Worm (Caenorhabditis elegans) whole organism, mixed stage, embryonic: ENCODE results near the gene secs-1.

Experiments
- M03D4.4 ChIP-seq: sonication (generic microtip); optimal IDR thresholded peaks from 2 replicates; lab custom pipeline; 2017; ENCODE audit warnings: mild to moderate bottlenecking, missing genetic modification characterization, missing compliant biosample characterization
- bed-3 ChIP-seq: fragments of 200-800 bp; sonication (Bioruptor generic); optimal IDR thresholded peaks from 3 replicates; lab custom pipeline; 2018; ENCODE audit warnings: mild to moderate bottlenecking, missing genetic modification characterization, moderate library complexity, missing compliant biosample characterization
- ceh-43 ChIP-seq: fragments of 200-800 bp; sonication (Bioruptor generic); optimal IDR thresholded peaks from 2 replicates; lab custom pipeline; 2018; ENCODE audit warnings: mild to moderate bottlenecking, missing genetic modification characterization, moderate library complexity, missing compliant biosample characterization
- ceh-83 ChIP-seq: fragments of 200-800 bp; sonication (Bioruptor generic); optimal IDR thresholded peaks from 2 replicates; lab custom pipeline; 2018; ENCODE audit warnings: mild to moderate bottlenecking, missing genetic modification characterization, missing compliant biosample characterization
- ces-1 ChIP-seq: fragments of 150-350 bp; optimal IDR thresholded peaks from 2 replicates; lab custom pipeline; 2014; ENCODE audit warnings: missing biosample characterization, missing genetic modification reagents, missing genetic modification characterization
- cnd-1 ChIP-seq: fragments of 200-800 bp; sonication (Bioruptor generic); optimal IDR thresholded peaks from 2 replicates; lab custom pipeline; 2018; ENCODE audit warnings: mild to moderate bottlenecking, missing genetic modification characterization, missing compliant biosample characterization
- drap-1 ChIP-seq: fragments of 200-800 bp; sonication (Bioruptor generic); optimal IDR thresholded peaks from 3 replicates; lab custom pipeline; 2018; ENCODE audit warnings: mild to moderate bottlenecking, missing genetic modification characterization, missing compliant biosample characterization
- elt-1 ChIP-seq: sonication (generic microtip); optimal IDR thresholded peaks from 2 replicates; lab custom pipeline; 2017; ENCODE audit warnings: missing genetic modification characterization, mild to moderate bottlenecking, missing compliant biosample characterization, antibody characterized with exemption, moderate library complexity, borderline replicate concordance; ENCODE audit not compliant: insufficient read depth
- elt-3 ChIP-seq: fragments of 150-350 bp; optimal IDR thresholded peaks from 2 replicates; lab custom pipeline; 2014; ENCODE audit warnings: missing biosample characterization, missing genetic modification characterization
- flh-1 ChIP-seq: fragments of 200-800 bp; sonication (Bioruptor generic); optimal IDR thresholded peaks from 2 replicates; lab custom pipeline; 2018; ENCODE audit warnings: mild to moderate bottlenecking, missing genetic modification characterization, moderate library complexity, missing compliant biosample characterization
- ham-2 ChIP-seq: fragments of 200-800 bp; sonication (Bioruptor generic); optimal IDR thresholded peaks from 2 replicates; lab custom pipeline; 2018; ENCODE audit warnings: mild to moderate bottlenecking, missing genetic modification characterization, missing compliant biosample characterization
- hlh-1 ChIP-seq: fragments of 150-350 bp; optimal IDR thresholded peaks from 2 replicates; lab custom pipeline; 2014; ENCODE audit warnings: missing biosample characterization, missing genetic modification reagents, missing genetic modification characterization
- lin-13 ChIP-seq: fragments of 150-350 bp; optimal IDR thresholded peaks from 2 replicates; lab custom pipeline; 2014; ENCODE audit warnings: missing biosample characterization, missing genetic modification characterization
- lin-32 ChIP-seq: fragments of 200-800 bp; sonication (Bioruptor generic); optimal IDR thresholded peaks from 2 replicates; lab custom pipeline; 2018; ENCODE audit warnings: mild to moderate bottlenecking, missing genetic modification characterization, missing compliant biosample characterization
- lsy-2 ChIP-seq: fragments of 150-350 bp; optimal IDR thresholded peaks from 2 replicates; lab custom pipeline; 2014; ENCODE audit warnings: missing biosample characterization, missing genetic modification characterization
- mab-5 ChIP-seq: fragments of 150-350 bp; optimal IDR thresholded peaks from 2 replicates; lab custom pipeline; 2014; ENCODE audit warnings: missing biosample characterization, missing genetic modification characterization
- mep-1 ChIP-seq: fragments of 150-350 bp; optimal IDR thresholded peaks from 2 replicates; lab custom pipeline; 2017; ENCODE audit warnings: missing biosample characterization, missing genetic modification reagents, missing genetic modification characterization, inconsistent platforms
- mls-2 ChIP-seq: sonication (generic microtip); optimal IDR thresholded peaks from 2 replicates; lab custom pipeline; 2016; ENCODE audit warnings: mild to moderate bottlenecking, missing genetic modification characterization, moderate library complexity, missing compliant biosample characterization
- nhr-2 ChIP-seq: fragments of 150-350 bp; optimal IDR thresholded peaks from 2 replicates; lab custom pipeline; 2014; ENCODE audit warnings: missing biosample characterization, missing genetic modification characterization
- nhr-237 ChIP-seq: fragments of 150-350 bp; optimal IDR thresholded peaks from 2 replicates; lab custom pipeline; 2014; ENCODE audit warnings: missing biosample characterization, missing genetic modification characterization
- nhr-28 ChIP-seq: fragments of 150-350 bp; optimal IDR thresholded peaks from 2 replicates; lab custom pipeline; 2014; ENCODE audit warnings: missing biosample characterization, missing genetic modification characterization
- nhr-76 ChIP-seq: sonication (generic microtip); optimal IDR thresholded peaks from 2 replicates; lab custom pipeline; 2017; ENCODE audit warnings: missing biosample characterization, missing genetic modification characterization
- sem-2 ChIP-seq: fragments of 200-800 bp; sonication (Bioruptor generic); optimal IDR thresholded peaks from 2 replicates; lab custom pipeline; 2018; ENCODE audit warnings: mild to moderate bottlenecking, missing genetic modification characterization, missing compliant biosample characterization
- snpc-4 ChIP-seq: fragments of 150-350 bp; optimal IDR thresholded peaks from 2 replicates; lab custom pipeline; 2014; ENCODE audit warnings: missing biosample characterization, missing genetic modification characterization
- sptf-1 ChIP-seq: sonication (generic microtip); optimal IDR thresholded peaks from 2 replicates; lab custom pipeline; 2017; ENCODE audit warnings: mild to moderate bottlenecking, missing genetic modification characterization, moderate library complexity, missing compliant biosample characterization
- tbx-8 ChIP-seq: fragments of 200-800 bp; sonication (Bioruptor generic); optimal IDR thresholded peaks from 2 replicates; lab custom pipeline; 2018; ENCODE audit warnings: mild to moderate bottlenecking, missing genetic modification characterization, moderate library complexity, missing compliant biosample characterization
- unc-120 ChIP-seq: sonication (generic microtip); optimal IDR thresholded peaks from 2 replicates; lab custom pipeline; 2017; ENCODE audit warnings: missing genetic modification characterization, missing compliant biosample characterization; ENCODE audit not compliant: poor library complexity, severe bottlenecking
- unc-39 ChIP-seq: fragments of 150-350 bp; optimal IDR thresholded peaks from 2 replicates; lab custom pipeline; 2014; ENCODE audit warnings: missing biosample characterization, missing genetic modification characterization
- unc-62 ChIP-seq: fragments of 150-350 bp; optimal IDR thresholded peaks from 2 replicates; lab custom pipeline; 2014; ENCODE audit warnings: missing biosample characterization, missing genetic modification reagents, missing genetic modification characterization
- zip-8 ChIP-seq: fragments of 150-350 bp; optimal IDR thresholded peaks from 2 replicates; lab custom pipeline; 2014; ENCODE audit warnings: missing biosample characterization, missing genetic modification characterization
- ztf-11 ChIP-seq: fragments of 150-350 bp; optimal IDR thresholded peaks from 2 replicates; lab custom pipeline; 2014; ENCODE audit warnings: missing biosample characterization, missing genetic modification characterization

The secs-1 gene

DNA sequence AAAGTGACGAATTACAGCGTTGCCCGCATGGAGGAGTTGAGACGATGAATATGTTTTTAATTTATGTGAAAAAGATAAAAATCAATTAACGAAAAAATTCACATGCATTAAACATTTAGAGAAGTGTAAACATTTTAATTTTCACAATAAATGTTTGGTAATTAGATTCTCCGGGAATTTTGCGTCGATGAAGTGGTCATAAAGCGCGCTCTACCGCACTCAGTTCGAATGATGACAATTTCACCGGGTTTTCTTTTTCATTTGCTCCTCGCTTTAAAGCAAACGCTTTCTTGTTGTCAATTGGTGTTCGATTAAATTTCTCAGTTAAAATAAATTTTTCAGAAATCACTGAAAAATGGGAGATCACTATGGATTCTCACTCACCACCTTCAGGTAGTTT lies 34.2 kb downstream of the secs-1 start, which contains the start of the genes D1054.1 and pas-2:
TSS of gene D1054.1 (minus strand) at position 192 of the 400 bp plus-strand sequence.
TSS of gene pas-2 (plus strand) at position 343 of the 400 bp plus-strand sequence.
- TF ChIP-seq mep-1 (tag; lab: Kevin White, UChicago) (peak; percentile 15), ces-1 (GFP tag; lab: Kevin White, UChicago) (peak; percentile 85), sptf-1 (tag; lab: Kevin White, UChicago) (no peak), lsy-2 (tag; lab: Kevin White, UChicago) (no peak), lin-32 (GFP tag; lab: Kevin White, UChicago) (no peak), nhr-2 (tag; lab: Kevin White, UChicago) (no peak), bed-3 (no peak)

DNA sequence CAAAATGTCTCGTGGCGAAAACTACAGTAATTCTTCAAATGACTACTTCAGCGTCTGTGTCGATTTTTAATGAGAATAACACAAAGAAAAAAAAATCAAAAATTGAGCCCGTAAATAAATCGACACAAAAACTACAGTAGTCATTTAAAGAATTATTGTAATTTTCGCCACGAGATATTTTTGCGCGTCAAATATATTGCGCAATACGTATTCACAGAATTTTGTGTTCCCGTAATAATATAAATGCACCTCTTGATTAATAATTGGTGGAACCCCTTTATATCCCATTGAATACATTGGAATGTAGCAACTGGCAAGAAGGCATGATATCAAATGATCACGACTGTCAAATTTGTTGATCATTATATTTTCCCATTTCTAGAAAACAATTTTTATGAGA lies 35.4 kb downstream of the secs-1 start:
- TF ChIP-seq ceh-43 (GFP tag; lab: Kevin White, UChicago) (no peak), zip-8 (tag; lab: Kevin White, UChicago) (peak; percentile 94), elt-3 (tag; lab: Kevin White, UChicago) (no peak)

DNA sequence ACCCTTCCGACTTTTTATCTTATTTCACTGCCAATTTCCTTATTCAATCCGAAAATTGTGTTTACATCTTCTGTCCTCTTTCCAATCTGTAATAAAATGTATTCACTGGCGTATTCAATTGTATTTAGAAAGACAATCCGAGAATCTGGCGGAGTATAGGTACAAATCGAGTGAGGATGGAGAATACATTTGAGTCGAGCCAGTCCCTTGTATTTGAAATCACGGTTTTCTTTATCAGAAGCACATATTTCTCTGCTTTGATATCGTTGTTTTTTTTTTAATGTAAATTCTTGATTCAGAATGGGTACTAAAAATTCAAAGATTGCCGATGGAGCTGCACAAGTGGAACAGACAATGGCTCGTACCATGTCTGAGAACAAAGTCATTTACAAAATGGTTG lies 40.2 kb downstream of the secs-1 start, which contains the start of gene ocr-1:
TSS of gene ocr-1 (plus strand) at position 301 of the 400 bp plus-strand sequence.
- no peak for TF ChIP-seq hlh-1 (tag; lab: Kevin White, UChicago)
- TF ChIP-seq ceh-83 (GFP tag; lab: Kevin White, UChicago), result no peak
- no peak for TF ChIP-seq unc-62 (GFP tag; lab: Kevin White, UChicago)
- no peak for TF ChIP-seq nhr-237 (tag; lab: Kevin White, UChicago)
- no peak for TF ChIP-seq lin-13 (tag; lab: Kevin White, UChicago)
- TF ChIP-seq lin-32 (GFP tag; lab: Kevin White, UChicago), result no peak
- no peak for TF ChIP-seq mls-2 (tag; lab: Kevin White, UChicago)
- no peak for TF ChIP-seq ceh-43 (GFP tag; lab: Kevin White, UChicago)
- TF ChIP-seq snpc-4 (tag; lab: Kevin White, UChicago), result no peak
- TF ChIP-seq cnd-1 (tag; lab: Kevin White, UChicago), result no peak
- no peak for TF ChIP-seq ztf-11 (tag; lab: Kevin White, UChicago)
- TF ChIP-seq elt-1, result no peak
- no peak for TF ChIP-seq bed-3
- TF ChIP-seq nhr-28, result no peak
- TF ChIP-seq M03D4.4 (tag; lab: Kevin White, UChicago), result no peak
- no peak for TF ChIP-seq unc-39 (tag; lab: Kevin White, UChicago)

DNA sequence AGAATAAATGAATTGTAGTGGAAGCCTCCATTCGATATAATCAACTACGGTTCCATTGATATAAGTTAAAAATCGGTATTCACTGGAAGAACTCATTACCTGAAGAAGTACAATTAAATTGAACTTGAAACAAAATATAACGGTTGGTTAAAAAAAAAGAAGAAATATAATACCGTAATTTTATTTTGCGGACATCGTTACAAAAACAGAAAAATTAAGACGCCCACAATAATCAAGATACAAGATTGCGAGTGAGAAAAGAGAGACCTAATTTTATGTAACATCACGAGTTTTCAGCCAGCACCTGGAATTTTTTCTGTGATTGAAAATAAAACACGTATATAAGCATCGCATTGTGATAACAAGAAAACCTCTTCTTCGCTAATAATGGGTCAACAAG lies 41.6 kb downstream of the secs-1 start, which contains the start of gene sre-6:
TSS of gene sre-6 (minus strand) at position 101 of the 400 bp plus-strand sequence.
- TF ChIP-seq drap-1 (GFP tag; lab: Kevin White, UChicago) (no peak), lin-32 (GFP tag; lab: Kevin White, UChicago) (no peak), unc-39 (tag; lab: Kevin White, UChicago) (no peak), zip-8 (tag; lab: Kevin White, UChicago) (no peak), cnd-1 (tag; lab: Kevin White, UChicago) (no peak), flh-1 (GFP tag; lab: Kevin White, UChicago) (no peak), mab-5 (tag; lab: Kevin White, UChicago) (no peak), unc-62 (GFP tag; lab: Kevin White, UChicago) (no peak), M03D4.4 (tag; lab: Kevin White, UChicago) (no peak), nhr-2 (tag; lab: Kevin White, UChicago) (no peak), mls-2 (tag; lab: Kevin White, UChicago) (no peak)

DNA sequence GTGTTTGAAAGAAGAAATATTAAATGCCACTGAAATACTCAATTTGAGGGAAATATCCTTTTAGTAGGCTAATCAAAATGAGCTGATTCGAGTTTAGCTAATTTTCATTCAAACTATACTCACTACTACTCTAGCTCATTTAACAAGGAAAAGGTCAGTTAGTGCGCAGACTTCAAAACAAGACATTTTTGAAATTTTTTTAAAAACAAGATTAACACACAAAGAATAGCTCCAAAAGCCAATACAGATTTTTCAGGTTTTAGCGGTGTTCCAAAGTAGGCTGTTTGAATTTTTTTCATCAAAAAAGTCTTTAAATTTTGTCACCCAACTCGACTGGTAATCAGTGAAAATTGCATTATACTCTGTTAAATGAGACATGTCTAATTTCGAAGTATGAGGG lies 43.4 kb downstream of the secs-1 start:
- no peak for TF ChIP-seq hlh-1 (tag; lab: Kevin White, UChicago)
- TF ChIP-seq zip-8 (tag; lab: Kevin White, UChicago), result no peak
- no peak for TF ChIP-seq tbx-8
- no peak for TF ChIP-seq nhr-76
- TF ChIP-seq M03D4.4 (tag; lab: Kevin White, UChicago), result no peak
- TF ChIP-seq unc-39 (tag; lab: Kevin White, UChicago), result no peak
- TF ChIP-seq elt-3 (tag; lab: Kevin White, UChicago), result no peak
- no peak for TF ChIP-seq unc-120 (tag; lab: Kevin White, UChicago)
- TF ChIP-seq lsy-2 (tag; lab: Kevin White, UChicago), result no peak
- no peak for TF ChIP-seq ham-2 (GFP tag; lab: Kevin White, UChicago)
- TF ChIP-seq bed-3, result no peak
- TF ChIP-seq ceh-43 (GFP tag; lab: Kevin White, UChicago), result no peak
- no peak for TF ChIP-seq elt-1
- no peak for TF ChIP-seq sem-2 (GFP tag; lab: Kevin White, UChicago)
- TF ChIP-seq snpc-4 (tag; lab: Kevin White, UChicago), result no peak
- no peak for TF ChIP-seq nhr-2 (tag; lab: Kevin White, UChicago)
- TF ChIP-seq unc-62 (GFP tag; lab: Kevin White, UChicago), result no peak
- no peak for TF ChIP-seq ztf-11 (tag; lab: Kevin White, UChicago)
- TF ChIP-seq mab-5 (tag; lab: Kevin White, UChicago), result no peak
